Fruit fly (Drosophila melanogaster): Measurements from ENCODE around the gene CG12448.

dm6 chr2L:15895154-15895553 is 46.1 kb upstream of the CG12448 start, which contains the start of gene CG31735:
- TF ChIP-seq CG8478 (optimal IDR thresholded peaks at IDR 0.05) (no peak), CTCF (optimal IDR thresholded peaks at IDR 0.05) (no peak)
